Worm (Caenorhabditis elegans): Measurements from ENCODE around the gene spig-7.
A peak's percentile ranks its signal among the peaks of the same experiment; 100 is the strongest.

DNA sequence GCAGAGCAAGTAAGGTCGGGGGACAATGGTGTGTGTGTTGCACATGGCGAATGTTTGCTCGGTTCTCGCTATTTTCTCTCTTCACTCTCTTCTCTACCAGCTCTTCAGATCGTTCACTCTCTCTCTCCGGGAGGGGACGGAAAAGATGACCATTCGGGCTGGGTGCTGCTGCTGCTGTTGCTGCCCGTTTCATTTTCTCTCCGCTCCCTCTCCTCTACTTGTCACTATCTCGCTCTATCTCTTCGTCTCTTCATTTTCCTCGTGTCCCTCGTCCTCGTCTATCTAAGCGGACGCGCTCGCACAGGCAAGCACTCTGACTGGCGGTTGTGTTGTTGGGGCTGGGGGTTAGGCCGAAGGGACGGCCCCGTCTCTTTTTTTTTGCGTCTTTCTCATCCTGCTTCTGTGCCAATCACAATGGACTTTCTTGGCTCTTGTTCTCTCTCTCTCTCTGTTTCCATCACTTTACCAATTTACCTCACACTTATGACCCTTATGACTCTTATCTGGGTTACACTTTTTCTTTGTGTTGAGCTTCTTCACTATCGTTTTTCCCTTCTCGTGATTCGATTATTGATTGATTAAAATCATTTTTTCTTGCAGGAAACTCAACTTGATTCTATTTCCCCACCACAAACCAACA, 20.0 kb upstream of the spig-7 start, which contains the start of the genes F53E2.2 and unc-60:
- TF ChIP-seq sdz-38 (tag; optimal IDR thresholded peaks at IDR 0.05): no peak
- TF ChIP-seq lin-35 (GFP tag; optimal IDR thresholded peaks at IDR 0.05): peak in 1 of 3 experiments; percentile 71
- TF ChIP-seq B0336.3 (GFP tag; IDR thresholded peaks at IDR 0.05): no peak; the same call in 1 of the 2 replicates

Measured in whole organism, young adult.